Worm (Caenorhabditis elegans): Measurements from ENCODE around the gene gsp-2.

The gsp-2 gene

DNA sequence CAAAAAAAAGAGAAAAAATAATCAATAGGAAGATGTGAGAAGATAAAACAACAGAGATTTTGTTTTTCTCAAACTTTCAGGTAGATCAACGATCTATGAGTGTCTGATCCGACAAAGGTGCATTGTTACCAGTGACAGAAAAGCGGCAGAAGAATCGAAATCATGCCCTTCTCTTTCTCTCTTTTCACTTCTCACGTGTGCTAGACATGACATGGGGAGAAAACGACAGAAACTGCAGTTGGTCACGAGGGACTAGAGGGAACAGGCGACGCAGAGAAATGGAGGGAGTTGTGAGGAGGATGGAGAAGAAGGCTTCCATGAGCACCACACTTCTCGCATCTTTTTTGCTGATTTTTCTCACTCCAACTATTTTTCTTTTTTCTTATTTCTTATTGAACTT, 1.2 kb upstream of the gsp-2 start, which contains the start of gene F56C9.10 (continued):
- no peak for TF ChIP-seq B0035.1 (tag; optimal IDR thresholded peaks at IDR 0.05)
- TF ChIP-seq ZK185.1 (tag; optimal IDR thresholded peaks at IDR 0.05; ENCODE audit: poor library complexity, severe bottlenecking), result peak; percentile 53
- peak; percentile 16 for TF ChIP-seq ztf-18 (tag; optimal IDR thresholded peaks at IDR 0.05)
- no peak for TF ChIP-seq F23B12.7 (tag; optimal IDR thresholded peaks at IDR 0.05; ENCODE audit: insufficient read depth)
- TF ChIP-seq nhr-27 (tag; optimal IDR thresholded peaks at IDR 0.05), result no peak
- peak; percentile 79 for TF ChIP-seq lin-40 (tag; optimal IDR thresholded peaks at IDR 0.05)
- TF ChIP-seq F49E8.2 (tag; optimal IDR thresholded peaks at IDR 0.05; ENCODE audit: insufficient read depth), result no peak
- no peak for TF ChIP-seq madf-8 (GFP tag; conservative IDR thresholded peaks at IDR 0.05)
- TF ChIP-seq nhr-120 (GFP tag; IDR thresholded peaks at IDR 0.05), result no peak
- TF ChIP-seq somi-1 (GFP tag; optimal IDR thresholded peaks at IDR 0.05), result peak; percentile 95
- no peak for TF ChIP-seq ceh-91 (GFP tag; IDR thresholded peaks at IDR 0.05)
- TF ChIP-seq B0019.2 (GFP tag; conservative IDR thresholded peaks at IDR 0.05), result no peak
- peak in 1 of 3 experiments; percentile 27 for TF ChIP-seq lin-35 (GFP tag; optimal IDR thresholded peaks at IDR 0.05)
- peak; percentile 64 for TF ChIP-seq repo-1 (tag; optimal IDR thresholded peaks at IDR 0.05)
- TF ChIP-seq F57C9.4 (tag; optimal IDR thresholded peaks at IDR 0.05), result no peak
- TF ChIP-seq cebp-2 (GFP tag; IDR thresholded peaks at IDR 0.05), result no peak
- no peak for TF ChIP-seq sptf-2 (GFP tag; optimal IDR thresholded peaks at IDR 0.05)
- 0 out of 2 replicates have a peak, but pooled peaks have one; percentile 35 for TF ChIP-seq K11D2.4 (GFP tag; IDR thresholded peaks at IDR 0.05)
- no peak for TF ChIP-seq C17E4.6 (GFP tag; IDR thresholded peaks at IDR 0.05)
- no peak for TF ChIP-seq Y79H2A.3 (GFP tag; conservative IDR thresholded peaks at IDR 0.05)
- no peak for TF ChIP-seq F37B4.10 (GFP tag; IDR thresholded peaks at IDR 0.05)
- peak; percentile 78 for TF ChIP-seq K12H6.12 (tag; optimal IDR thresholded peaks at IDR 0.05)
- 0 out of 2 replicates have a peak, but pooled peaks have one; percentile 5 for TF ChIP-seq hmg-20 (GFP tag; IDR thresholded peaks at IDR 0.05)
- TF ChIP-seq T07F8.4 (tag; optimal IDR thresholded peaks at IDR 0.05), result no peak
- no peak for TF ChIP-seq snpc-1.1 (tag; optimal IDR thresholded peaks at IDR 0.05; ENCODE audit: insufficient read depth)
- TF ChIP-seq unc-62 (GFP tag; optimal IDR thresholded peaks at IDR 0.05), result peak; percentile 90
- no peak for TF ChIP-seq lir-1 (GFP tag; conservative IDR thresholded peaks at IDR 0.05)
- no peak for TF ChIP-seq egl-18 (GFP tag; IDR thresholded peaks at IDR 0.05)
- TF ChIP-seq sdz-38 (tag; optimal IDR thresholded peaks at IDR 0.05), result no peak
- no peak for TF ChIP-seq him-1 (tag; optimal IDR thresholded peaks at IDR 0.05)
- peak; percentile 75 for TF ChIP-seq zfh-2 (GFP tag; conservative IDR thresholded peaks at IDR 0.05)
- TF ChIP-seq F10E7.11 (tag; optimal IDR thresholded peaks at IDR 0.05), result no peak
- TF ChIP-seq unc-130 (GFP tag; optimal IDR thresholded peaks at IDR 0.05), result no peak
- TF ChIP-seq sea-2 (GFP tag; IDR thresholded peaks at IDR 0.05), result no peak
- no peak for TF ChIP-seq rec-8 (tag; optimal IDR thresholded peaks at IDR 0.05)
- TF ChIP-seq madf-3 (GFP tag; IDR thresholded peaks at IDR 0.05), result peak; percentile 77; the same call in 1 of the 2 replicates
- TF ChIP-seq Y95B8A.8 (GFP tag; IDR thresholded peaks at IDR 0.05), result no peak
- TF ChIP-seq F22D6.2 (tag; optimal IDR thresholded peaks at IDR 0.05), result peak; percentile 74
- no peak for TF ChIP-seq lsl-1 (GFP tag; optimal IDR thresholded peaks at IDR 0.05)
- no peak for TF ChIP-seq egrh-3 (GFP tag; IDR thresholded peaks at IDR 0.05)
- TF ChIP-seq F52B5.7 (tag; optimal IDR thresholded peaks at IDR 0.05), result no peak
- TF ChIP-seq ztf-3 (GFP tag; optimal IDR thresholded peaks at IDR 0.05), result peak; percentile 42
- TF ChIP-seq nhr-179 (tag; optimal IDR thresholded peaks at IDR 0.05), result no peak
- TF ChIP-seq lsy-27 (tag; optimal IDR thresholded peaks at IDR 0.05; ENCODE audit: borderline replicate concordance, insufficient read depth), result no peak
- TF ChIP-seq mel-28 (tag; optimal IDR thresholded peaks at IDR 0.05; ENCODE audit: borderline replicate concordance), result no peak
- no peak for TF ChIP-seq bed-2 (GFP tag; IDR thresholded peaks at IDR 0.05)
- TF ChIP-seq rpc-1 (optimal IDR thresholded peaks at IDR 0.05), result no peak
- TF ChIP-seq rpc-1 (tag; optimal IDR thresholded peaks at IDR 0.05), result no peak
- TF ChIP-seq ceh-100 (GFP tag; IDR thresholded peaks at IDR 0.05), result no peak
